Worm (Caenorhabditis elegans): ENCODE measurements around the gene wrt-8.

DNA sequence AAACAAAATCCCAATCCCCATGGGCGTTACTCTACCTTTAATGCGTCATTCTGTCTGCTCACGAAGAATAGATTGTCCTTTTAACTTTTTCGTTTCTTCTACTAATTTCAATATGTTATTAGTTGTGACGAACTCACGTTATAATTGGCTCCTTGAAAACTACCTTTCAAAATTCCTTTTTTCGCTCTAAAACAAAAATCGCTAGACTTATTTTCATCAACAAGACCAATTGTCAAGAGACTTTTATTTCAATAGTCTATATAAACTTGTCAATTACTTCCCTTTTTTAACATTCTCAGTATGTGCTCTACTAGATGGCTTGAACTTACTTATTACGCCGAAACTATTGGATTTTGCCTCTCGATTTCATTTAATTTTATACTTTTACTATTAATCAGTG lies 40.4 kb upstream of the wrt-8 start, which contains the start of gene str-102:
- TF ChIP-seq lir-3 (tag; optimal IDR thresholded peaks at IDR 0.05) (no peak), skn-1 (tag; optimal IDR thresholded peaks at IDR 0.05) (no peak), nhr-76 (tag; optimal IDR thresholded peaks at IDR 0.05) (no peak), mdl-1 (tag; optimal IDR thresholded peaks at IDR 0.05) (no peak), mxl-3 (GFP tag; optimal IDR thresholded peaks at IDR 0.05) (no peak), nhr-6 (tag; optimal IDR thresholded peaks at IDR 0.05) (no peak), ama-1 (optimal IDR thresholded peaks at IDR 0.05) (no peak), unc-39 (tag; optimal IDR thresholded peaks at IDR 0.05) (no peak)
